Worm (Caenorhabditis elegans) whole organism, L1 larva: Measurements from ENCODE around the gene F22B3.10.

Experiments
- blmp-1 ChIP-seq: fragments of 150-350 bp; optimal IDR thresholded peaks from 2 replicates; lab custom pipeline; 2014; ENCODE audit warnings: missing biosample characterization, missing genetic modification characterization
- ceh-90 ChIP-seq: sonication (generic microtip); optimal IDR thresholded peaks from 2 replicates; lab custom pipeline; 2016; ENCODE audit warnings: missing genetic modification characterization, missing compliant biosample characterization
- efl-1 ChIP-seq, 4 experiments: fragments of 150-350 bp; optimal IDR thresholded peaks in 3 of 4; peaks in 1 of 4; 1 replicate in 1 of 4; 2 replicates in 3 of 4; lab custom pipeline; 2014; ENCODE audit warnings: missing biosample characterization in 2 of 4, missing genetic modification characterization in 2 of 4, missing genetic modification reagents in 2 of 4
- elt-2 ChIP-seq: sonication (generic microtip); optimal IDR thresholded peaks from 2 replicates; lab custom pipeline; 2016; ENCODE audit warnings: missing genetic modification characterization, mild to moderate bottlenecking, inconsistent platforms, missing compliant biosample characterization, missing genetic modification reagents
- skn-1 ChIP-seq: fragments of 150-350 bp; optimal IDR thresholded peaks from 2 replicates; lab custom pipeline; 2014; ENCODE audit warnings: missing biosample characterization, missing genetic modification characterization
- snpc-4 ChIP-seq: fragments of 150-350 bp; optimal IDR thresholded peaks from 2 replicates; lab custom pipeline; 2014; ENCODE audit warnings: missing biosample characterization, missing genetic modification characterization
- ztf-11 ChIP-seq, 2 experiments: sonication (generic microtip); optimal IDR thresholded peaks; 2 replicates each; lab custom pipeline; 2016 to 2017; ENCODE audit warnings: missing genetic modification characterization in 2 of 2, missing biosample characterization in 1 of 2, missing compliant biosample characterization in 1 of 2
- ztf-4 ChIP-seq: fragments of 150-350 bp; optimal IDR thresholded peaks from 2 replicates; lab custom pipeline; 2014; ENCODE audit warnings: missing biosample characterization, missing genetic modification characterization

DNA sequence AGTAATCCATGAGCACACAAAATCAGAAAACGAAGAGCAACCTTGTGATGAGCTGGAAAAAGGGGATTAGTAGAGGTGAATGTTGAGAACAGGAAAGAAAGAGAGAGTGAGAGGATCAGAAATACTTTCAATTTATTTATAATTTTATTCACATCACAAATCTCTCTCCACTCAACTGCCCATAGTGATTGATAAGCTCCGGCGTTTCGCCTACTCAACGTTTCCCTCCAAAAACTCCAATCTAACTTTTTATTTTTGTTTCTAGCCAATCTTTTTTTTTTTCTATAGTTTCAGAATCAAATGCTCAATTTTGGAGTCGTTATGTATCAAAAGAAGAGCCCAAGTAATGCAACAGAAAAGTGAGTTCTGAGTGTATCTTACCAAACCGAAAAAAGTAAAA lies 10.6 kb upstream of the F22B3.10 start, which contains the start of gene kin-4:
- no peak for TF ChIP-seq skn-1
- TF ChIP-seq elt-2 (tag; lab: Kevin White, UChicago), result no peak
- TF ChIP-seq blmp-1, result no peak
- TF ChIP-seq efl-1 (optimal IDR thresholded peaks at IDR 0.05; lab: Kevin White, UChicago), result no peak
- no peak for TF ChIP-seq efl-1 (GFP tag; optimal IDR thresholded peaks at IDR 0.05 in 1 of 2; lab: Kevin White, UChicago)
- no peak for TF ChIP-seq ztf-11 (tag; optimal IDR thresholded peaks at IDR 0.05; lab: Kevin White, UChicago)
- no peak for TF ChIP-seq snpc-4 (tag; lab: Kevin White, UChicago)
- TF ChIP-seq ceh-90 (tag; lab: Kevin White, UChicago), result no peak
- TF ChIP-seq ztf-4, result no peak
